Worm (Caenorhabditis elegans) whole organism, young adult: ENCODE measurements around the gene pei-1.

Source experiments
- F22D6.2 ChIP-seq: sonication (generic microtip); optimal IDR thresholded peaks from 2 replicates; lab custom pipeline; 2016; ENCODE audit warnings: mild to moderate bottlenecking, missing genetic modification characterization, missing compliant biosample characterization
- F52B5.7 ChIP-seq: sonication (generic microtip); optimal IDR thresholded peaks from 2 replicates; lab custom pipeline; 2016; ENCODE audit warnings: mild to moderate bottlenecking, missing genetic modification characterization, missing compliant biosample characterization
- ets-4 ChIP-seq: fragments of 200-800 bp; sonication (Bioruptor generic); optimal IDR thresholded peaks from 2 replicates; lab custom pipeline; 2018; ENCODE audit warnings: mild to moderate bottlenecking, missing genetic modification characterization, missing compliant biosample characterization
- fkh-3 ChIP-seq: sonication (generic microtip); optimal IDR thresholded peaks from 2 replicates; lab custom pipeline; 2016; ENCODE audit warnings: mild to moderate bottlenecking, missing genetic modification characterization, missing compliant biosample characterization
- hmg-1.2 ChIP-seq: fragments of 200-800 bp; sonication (Bioruptor generic); IDR thresholded peaks from 2 replicates; pipeline ENCODE4 v1.3.6; 2022; ENCODE audit warnings: missing genetic modification reagents, missing genetic modification characterization, missing compliant biosample characterization
- hrde-1 ChIP-seq: sonication (generic microtip); optimal IDR thresholded peaks from 2 replicates; lab custom pipeline; 2016; ENCODE audit warnings: missing genetic modification characterization, mild to moderate bottlenecking, missing compliant biosample characterization, moderate library complexity, missing genotype, missing genetic modification reagents, borderline replicate concordance
- let-526 ChIP-seq: fragments of 200-800 bp; sonication (Bioruptor generic); IDR thresholded peaks from 2 replicates; pipeline ENCODE4 v1.3.6; 2022; ENCODE audit warnings: missing genetic modification reagents, missing genetic modification characterization, missing compliant biosample characterization
- madf-3 ChIP-seq: fragments of 200-800 bp; sonication (Bioruptor generic); IDR thresholded peaks from 2 replicates; pipeline ENCODE4 v1.3.6; 2022; ENCODE audit warnings: missing genetic modification reagents, missing genetic modification characterization, missing compliant biosample characterization
- rcor-1 ChIP-seq: fragments of 200-800 bp; sonication (Bioruptor generic); IDR thresholded peaks from 2 replicates; pipeline ENCODE4 v1.3.6; 2022; ENCODE audit warnings: missing genetic modification reagents, missing genetic modification characterization, missing compliant biosample characterization
- tbx-9 ChIP-seq: sonication (generic microtip); optimal IDR thresholded peaks from 2 replicates; lab custom pipeline; 2016; ENCODE audit warnings: borderline replicate concordance, missing genetic modification characterization, inconsistent platforms, missing compliant biosample characterization
- unc-62 ChIP-seq: fragments of 150-350 bp; optimal IDR thresholded peaks from 2 replicates; lab custom pipeline; 2014; ENCODE audit warnings: missing biosample characterization, missing genetic modification reagents, missing genetic modification characterization
- ztf-22 ChIP-seq: fragments of 200-800 bp; sonication (Bioruptor generic); optimal IDR thresholded peaks from 2 replicates; lab custom pipeline; 2018; ENCODE audit warnings: mild to moderate bottlenecking, missing genetic modification characterization, moderate library complexity, missing compliant biosample characterization
- ztf-26 ChIP-seq: sonication (generic microtip); optimal IDR thresholded peaks from 2 replicates; lab custom pipeline; 2017; ENCODE audit warnings: missing genetic modification characterization, missing compliant biosample characterization

DNA sequence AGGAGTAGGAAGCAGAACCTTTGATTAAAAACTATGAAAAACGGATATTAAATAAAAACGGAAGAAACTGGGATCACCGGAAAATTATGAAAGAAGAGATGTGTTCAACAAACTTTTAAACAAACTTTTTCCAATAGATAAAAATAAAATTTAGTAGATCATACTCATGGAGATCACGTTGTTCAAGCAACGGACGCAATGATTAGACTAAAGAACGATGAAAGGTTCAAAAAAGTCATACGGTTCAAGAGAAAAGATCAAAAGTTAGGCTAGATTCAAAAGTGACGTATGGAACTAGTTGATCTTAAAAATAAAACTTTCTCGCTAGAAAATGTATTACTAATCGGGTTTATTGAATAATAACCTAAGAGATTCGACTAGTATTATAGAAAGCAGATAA lies 39.8 kb upstream of the pei-1 start:
- no peak for TF ChIP-seq hrde-1 (tag; lab: Kevin White, UChicago)
- no peak for TF ChIP-seq ets-4 (GFP tag; lab: Kevin White, UChicago)
- TF ChIP-seq madf-3 (GFP tag; lab: Robert Waterston, UW): no peak
- no peak for TF ChIP-seq ztf-26
- TF ChIP-seq F22D6.2 (tag; lab: Kevin White, UChicago): no peak
- no peak for TF ChIP-seq ztf-22 (GFP tag; lab: Kevin White, UChicago)
- TF ChIP-seq unc-62 (GFP tag; lab: Kevin White, UChicago): no peak
- no peak for TF ChIP-seq let-526 (GFP tag; lab: Robert Waterston, UW)
- no peak for TF ChIP-seq rcor-1 (GFP tag; lab: Robert Waterston, UW)
- no peak for TF ChIP-seq fkh-3 (tag; lab: Kevin White, UChicago)
- no peak for TF ChIP-seq F52B5.7 (tag; lab: Kevin White, UChicago)
- TF ChIP-seq hmg-1.2 (GFP tag; lab: Robert Waterston, UW): no peak
- TF ChIP-seq tbx-9: no peak
